Worm (Caenorhabditis elegans) whole organism, late embryonic: ENCODE measurements around the gene smex-2.

Source experiments
- K02D7.2 ChIP-seq: sonication (generic microtip); optimal IDR thresholded peaks from 2 replicates; lab custom pipeline; 2017; ENCODE audit warnings: mild to moderate bottlenecking, missing genetic modification characterization, missing compliant biosample characterization
- nhr-11 ChIP-seq: fragments of 150-350 bp; optimal IDR thresholded peaks from 2 replicates; lab custom pipeline; 2014; ENCODE audit warnings: missing biosample characterization, missing genetic modification characterization
- pag-3 ChIP-seq: sonication (generic microtip); optimal IDR thresholded peaks from 2 replicates; lab custom pipeline; 2016; ENCODE audit warnings: missing compliant biosample characterization, missing genetic modification characterization, borderline replicate concordance
- pha-2 ChIP-seq: sonication (generic microtip); optimal IDR thresholded peaks from 2 replicates; lab custom pipeline; 2017; ENCODE audit warnings: mild to moderate bottlenecking, missing genetic modification characterization, missing compliant biosample characterization
- sdc-2 ChIP-seq: sonication (generic microtip); optimal IDR thresholded peaks from 2 replicates; lab custom pipeline; 2016; ENCODE audit warnings: missing genotype, missing genetic modification characterization, missing compliant biosample characterization
- unc-86 ChIP-seq: sonication (generic microtip); optimal IDR thresholded peaks from 2 replicates; lab custom pipeline; 2016; ENCODE audit warnings: missing genetic modification characterization, missing compliant biosample characterization

ce11 chrX:2074055-2074454 lies 34.8 kb upstream of the smex-2 start, which contains the start of gene txdc-12.2:
- TF ChIP-seq nhr-11 (tag; lab: Kevin White, UChicago): no peak
- no peak for TF ChIP-seq sdc-2
- TF ChIP-seq pag-3 (tag; lab: Kevin White, UChicago): no peak
- no peak for TF ChIP-seq K02D7.2 (tag; lab: Kevin White, UChicago)
- no peak for TF ChIP-seq unc-86 (tag; lab: Kevin White, UChicago)
- no peak for TF ChIP-seq pha-2 (tag; lab: Kevin White, UChicago)
